Worm (Caenorhabditis elegans) whole organism, L2 larva: ENCODE data around the gene odd-2.

Experiments
- C34F6.9 ChIP-seq: fragments of 150-350 bp; optimal IDR thresholded peaks from 2 replicates; lab custom pipeline; 2014; ENCODE audit warnings: missing biosample characterization, missing genetic modification characterization
- F13H6.1 ChIP-seq: sonication (generic microtip); optimal IDR thresholded peaks from 2 replicates; lab custom pipeline; 2016; ENCODE audit warnings: missing genetic modification characterization, missing compliant biosample characterization
- R02D3.7 ChIP-seq: fragments of 150-350 bp; optimal IDR thresholded peaks from 2 replicates; lab custom pipeline; 2014; ENCODE audit warnings: missing biosample characterization, missing genetic modification characterization
- Y55F3AM.14 ChIP-seq: fragments of 200-800 bp; sonication (Bioruptor generic); optimal IDR thresholded peaks from 2 replicates; lab custom pipeline; 2018; ENCODE audit warnings: mild to moderate bottlenecking, missing genetic modification characterization, missing compliant biosample characterization
- alr-1 ChIP-seq: fragments of 150-350 bp; optimal IDR thresholded peaks from 2 replicates; lab custom pipeline; 2014; ENCODE audit warnings: missing biosample characterization, missing genetic modification characterization
- aly-2 ChIP-seq: fragments of 150-350 bp; optimal IDR thresholded peaks from 2 replicates; lab custom pipeline; 2014; ENCODE audit warnings: missing biosample characterization, missing genetic modification characterization
- ama-1 ChIP-seq: fragments of 150-350 bp; optimal IDR thresholded peaks from 2 replicates; lab custom pipeline; 2018; ENCODE audit warnings: inconsistent platforms
- blmp-1 ChIP-seq: sonication (generic microtip); optimal IDR thresholded peaks from 2 replicates; lab custom pipeline; 2017; ENCODE audit warnings: missing genetic modification characterization, mild to moderate bottlenecking, missing compliant biosample characterization, antibody characterized with exemption, moderate library complexity; ENCODE audit not compliant: insufficient read depth
- ceh-16 ChIP-seq: fragments of 150-350 bp; optimal IDR thresholded peaks from 2 replicates; lab custom pipeline; 2014; ENCODE audit warnings: missing biosample characterization, missing genetic modification characterization
- ceh-82 ChIP-seq: fragments of 150-350 bp; optimal IDR thresholded peaks from 2 replicates; lab custom pipeline; 2014; ENCODE audit warnings: missing biosample characterization, missing genetic modification characterization
- crh-2 ChIP-seq: sonication (generic microtip); optimal IDR thresholded peaks from 2 replicates; lab custom pipeline; 2017; ENCODE audit warnings: missing biosample characterization, missing genetic modification characterization
- dmd-4 ChIP-seq: sonication (generic microtip); optimal IDR thresholded peaks from 2 replicates; lab custom pipeline; 2017; ENCODE audit warnings: missing biosample characterization, missing genetic modification characterization
- egl-27 ChIP-seq: sonication (generic microtip); optimal IDR thresholded peaks from 3 replicates; lab custom pipeline; 2017; ENCODE audit warnings: missing biosample characterization, missing genetic modification reagents, missing genetic modification characterization
- elt-1 ChIP-seq: fragments of 150-350 bp; optimal IDR thresholded peaks from 2 replicates; lab custom pipeline; 2014; ENCODE audit warnings: missing biosample characterization, missing genetic modification characterization
- fos-1 ChIP-seq: fragments of 150-350 bp; optimal IDR thresholded peaks from 2 replicates; lab custom pipeline; 2014; ENCODE audit warnings: missing biosample characterization, missing genetic modification characterization
- gmeb-1 ChIP-seq: fragments of 150-350 bp; optimal IDR thresholded peaks from 2 replicates; lab custom pipeline; 2014; ENCODE audit warnings: missing biosample characterization, missing genetic modification characterization
- lin-11 ChIP-seq: fragments of 150-350 bp; sonication (generic microtip); optimal IDR thresholded peaks from 2 replicates; lab custom pipeline; 2014; ENCODE audit warnings: missing biosample characterization, missing genetic modification characterization, inconsistent platforms, mixed read lengths
- lin-13 ChIP-seq: fragments of 150-350 bp; optimal IDR thresholded peaks from 2 replicates; lab custom pipeline; 2014; ENCODE audit warnings: missing biosample characterization, missing genetic modification reagents, missing genetic modification characterization
- lsy-2 ChIP-seq, 2 experiments: fragments of 150-350 bp in 1 of 2; sonication (generic microtip) in 1 of 2; optimal IDR thresholded peaks; 2 replicates each; lab custom pipeline; 2014 to 2017; ENCODE audit warnings: missing biosample characterization in 2 of 2, missing genetic modification characterization in 2 of 2
- mab-5 ChIP-seq: fragments of 150-350 bp; optimal IDR thresholded peaks from 2 replicates; lab custom pipeline; 2014; ENCODE audit warnings: missing biosample characterization, missing genetic modification characterization
- mbf-1 ChIP-seq: sonication (generic microtip); optimal IDR thresholded peaks from 2 replicates; lab custom pipeline; 2017; ENCODE audit warnings: missing biosample characterization, missing genetic modification characterization
- nhr-10 ChIP-seq: sonication (generic microtip); optimal IDR thresholded peaks from 2 replicates; lab custom pipeline; 2017; ENCODE audit warnings: missing biosample characterization, missing genetic modification characterization
- nhr-11 ChIP-seq: fragments of 150-350 bp; optimal IDR thresholded peaks from 2 replicates; lab custom pipeline; 2014; ENCODE audit warnings: missing biosample characterization, missing genetic modification characterization
- nhr-129 ChIP-seq: fragments of 150-350 bp; optimal IDR thresholded peaks from 2 replicates; lab custom pipeline; 2014; ENCODE audit warnings: missing biosample characterization, missing genetic modification characterization
- nhr-23 ChIP-seq: fragments of 150-350 bp; optimal IDR thresholded peaks from 2 replicates; lab custom pipeline; 2014; ENCODE audit warnings: missing biosample characterization, missing genetic modification reagents, missing genetic modification characterization
- nhr-237 ChIP-seq: fragments of 150-350 bp; optimal IDR thresholded peaks from 2 replicates; lab custom pipeline; 2014; ENCODE audit warnings: missing biosample characterization, missing genetic modification characterization
- nhr-77 ChIP-seq: fragments of 150-350 bp; optimal IDR thresholded peaks from 2 replicates; lab custom pipeline; 2014; ENCODE audit warnings: missing biosample characterization, missing genetic modification characterization
- peb-1 ChIP-seq: fragments of 150-350 bp; optimal IDR thresholded peaks from 2 replicates; lab custom pipeline; 2014; ENCODE audit warnings: missing biosample characterization, missing genetic modification characterization
- sem-4 ChIP-seq: fragments of 150-350 bp; optimal IDR thresholded peaks from 2 replicates; lab custom pipeline; 2014; ENCODE audit warnings: missing biosample characterization, missing genetic modification reagents, missing genetic modification characterization
- sma-3 ChIP-seq: sonication (generic microtip); optimal IDR thresholded peaks from 2 replicates; lab custom pipeline; 2016; ENCODE audit warnings: missing genetic modification reagents, missing genetic modification characterization, missing compliant biosample characterization
- sma-9 ChIP-seq, 2 experiments: fragments of 150-350 bp in 1 of 2; sonication (generic microtip) in 1 of 2; optimal IDR thresholded peaks; 2 replicates each; lab custom pipeline; 2014 to 2016; ENCODE audit warnings: missing genetic modification characterization in 2 of 2, mild to moderate bottlenecking in 1 of 2, missing biosample characterization in 1 of 2, missing compliant biosample characterization in 1 of 2, missing genetic modification reagents in 1 of 2, moderate library complexity in 1 of 2
- unc-39 ChIP-seq: fragments of 150-350 bp; optimal IDR thresholded peaks from 2 replicates; lab custom pipeline; 2014; ENCODE audit warnings: missing biosample characterization, missing genetic modification characterization
- unc-55 ChIP-seq: fragments of 150-350 bp; sonication (generic microtip); optimal IDR thresholded peaks from 3 replicates; lab custom pipeline; 2014; ENCODE audit warnings: missing biosample characterization, missing genetic modification reagents, missing genetic modification characterization
- unc-62 ChIP-seq: fragments of 150-350 bp; optimal IDR thresholded peaks from 2 replicates; lab custom pipeline; 2014; ENCODE audit warnings: missing biosample characterization, missing genetic modification reagents, missing genetic modification characterization
- zag-1 ChIP-seq: fragments of 150-350 bp; optimal IDR thresholded peaks from 2 replicates; lab custom pipeline; 2014; ENCODE audit warnings: missing biosample characterization, missing genetic modification characterization
- ztf-11 ChIP-seq: sonication (generic microtip); optimal IDR thresholded peaks from 2 replicates; lab custom pipeline; 2017; ENCODE audit warnings: missing biosample characterization, missing genetic modification characterization
- ztf-4 ChIP-seq: fragments of 150-350 bp; optimal IDR thresholded peaks from 2 replicates; lab custom pipeline; 2014; ENCODE audit warnings: missing biosample characterization, missing genetic modification characterization

Gene odd-2

DNA sequence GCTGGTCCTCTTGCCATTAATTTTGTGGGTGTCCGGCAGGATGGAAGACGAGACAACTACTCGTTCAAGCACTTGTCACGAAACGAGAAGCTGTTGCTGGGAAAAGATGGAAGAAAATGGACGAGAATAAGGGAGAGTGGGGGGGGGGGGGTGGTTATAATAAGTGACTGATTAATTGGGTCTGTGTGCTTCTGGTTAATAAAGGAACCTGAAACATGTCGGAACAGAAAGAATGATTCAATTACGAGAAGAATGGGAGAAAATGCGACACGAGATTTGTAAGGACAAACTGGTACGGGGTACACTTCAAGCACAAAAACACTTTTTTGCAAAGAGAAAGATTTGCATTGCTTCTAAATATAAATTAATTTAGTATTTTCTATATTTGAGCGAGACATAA lies 4.9 kb downstream of the odd-2 start:
- TF ChIP-seq ztf-11 (tag; lab: Kevin White, UChicago), result no peak
- TF ChIP-seq mab-5, result no peak
- TF ChIP-seq gmeb-1 (tag; lab: Kevin White, UChicago), result no peak
- no peak for TF ChIP-seq sma-3
- no peak for TF ChIP-seq egl-27 (tag; lab: Kevin White, UChicago)
- TF ChIP-seq R02D3.7 (tag; lab: Kevin White, UChicago), result no peak
- TF ChIP-seq mbf-1 (tag; lab: Kevin White, UChicago), result no peak
- no peak for TF ChIP-seq sma-9 (GFP tag; optimal IDR thresholded peaks at IDR 0.05; lab: Kevin White, UChicago)
- TF ChIP-seq sma-9 (tag; optimal IDR thresholded peaks at IDR 0.05; lab: Kevin White, UChicago), result no peak
- no peak for TF ChIP-seq nhr-77
- no peak for TF ChIP-seq aly-2 (tag; lab: Kevin White, UChicago)
- TF ChIP-seq nhr-237, result no peak
- no peak for TF ChIP-seq nhr-23 (tag; lab: Kevin White, UChicago)
- TF ChIP-seq F13H6.1 (tag; lab: Kevin White, UChicago), result no peak
- no peak for TF ChIP-seq peb-1
- no peak for TF ChIP-seq alr-1 (tag; lab: Kevin White, UChicago)
- TF ChIP-seq dmd-4 (tag; lab: Kevin White, UChicago), result no peak
- TF ChIP-seq Y55F3AM.14 (GFP tag; lab: Kevin White, UChicago), result no peak
- no peak for TF ChIP-seq crh-2
- TF ChIP-seq ama-1, result no peak
- TF ChIP-seq, all 48 proteins: peak for 0

DNA sequence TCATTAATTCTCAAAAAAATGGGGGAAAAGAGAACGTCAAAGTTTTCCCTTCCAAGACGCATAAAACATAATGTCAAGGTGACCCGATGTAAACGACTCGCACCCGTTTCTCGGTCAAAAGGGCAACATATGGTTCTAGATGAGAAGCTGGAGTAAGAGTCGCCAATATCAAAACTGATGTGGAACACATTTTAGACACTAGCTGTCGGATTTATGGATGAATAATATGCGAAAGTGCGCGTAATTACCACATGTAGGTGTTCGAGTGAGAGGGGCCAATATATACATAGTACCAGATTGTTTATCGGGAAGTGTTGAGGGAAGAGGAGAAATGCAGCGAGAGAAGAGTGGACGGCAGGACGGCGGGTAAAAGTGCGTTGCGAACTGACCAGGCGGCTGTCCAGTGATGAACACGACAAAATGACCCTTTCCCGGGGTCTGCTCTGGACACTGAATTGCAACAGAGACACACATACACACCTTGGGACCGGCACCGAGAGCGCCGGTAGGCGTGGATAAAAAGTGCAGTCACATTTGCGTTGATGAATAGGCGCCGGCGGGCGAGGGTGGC lies 9.3 kb downstream of the odd-2 start:
- TF ChIP-seq ceh-82 (tag; lab: Kevin White, UChicago) (no peak), fos-1 (tag; lab: Kevin White, UChicago) (no peak), blmp-1 (no peak), nhr-129 (tag; lab: Kevin White, UChicago) (no peak), elt-1 (tag; lab: Kevin White, UChicago) (no peak), unc-39 (tag; lab: Kevin White, UChicago) (no peak), zag-1 (tag; lab: Kevin White, UChicago) (no peak), alr-1 (tag; lab: Kevin White, UChicago) (no peak), nhr-237 (no peak), F13H6.1 (tag; lab: Kevin White, UChicago) (no peak), dmd-4 (tag; lab: Kevin White, UChicago) (no peak), C34F6.9 (tag; lab: Kevin White, UChicago) (no peak), ceh-16 (tag; lab: Kevin White, UChicago) (no peak), nhr-23 (tag; lab: Kevin White, UChicago) (no peak), unc-55 (GFP tag; lab: Kevin White, UChicago) (no peak), lsy-2 (tag; optimal IDR thresholded peaks at IDR 0.05; lab: Kevin White, UChicago) (no peak), ztf-4 (no peak)

DNA sequence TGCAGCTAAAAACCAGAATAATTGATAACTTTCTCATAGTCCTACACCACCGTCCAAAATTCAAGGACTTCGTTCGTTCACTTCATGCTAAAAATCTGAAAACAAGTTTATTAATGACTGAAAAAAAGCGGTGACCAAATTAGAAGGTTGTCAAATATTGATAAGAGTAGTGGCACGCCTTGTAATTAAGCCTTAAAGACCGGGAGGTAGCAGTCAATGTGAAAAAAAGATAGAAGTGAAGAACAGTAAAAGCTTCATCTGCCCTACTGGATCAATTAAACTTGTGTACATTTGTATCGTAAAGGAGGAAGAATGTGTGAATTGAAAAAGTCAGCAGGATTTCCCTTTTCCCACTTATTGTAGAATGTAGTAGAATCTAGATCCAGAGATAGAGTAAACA lies 9.9 kb downstream of the odd-2 start, which contains the start of gene tag-275:
Gene tag-275, minus strand, starts transcription at position 101 of the 400 bp plus-strand sequence.
- TF ChIP-seq nhr-23 (tag; lab: Kevin White, UChicago), result no peak
- TF ChIP-seq unc-55 (GFP tag; lab: Kevin White, UChicago), result no peak
- no peak for TF ChIP-seq sem-4
- TF ChIP-seq mbf-1 (tag; lab: Kevin White, UChicago), result no peak
- TF ChIP-seq mab-5, result no peak
- TF ChIP-seq lin-11 (tag; lab: Kevin White, UChicago), result no peak
- TF ChIP-seq nhr-10, result no peak
- TF ChIP-seq R02D3.7 (tag; lab: Kevin White, UChicago), result no peak
- no peak for TF ChIP-seq ceh-82 (tag; lab: Kevin White, UChicago)
- no peak for TF ChIP-seq dmd-4 (tag; lab: Kevin White, UChicago)
- no peak for TF ChIP-seq peb-1
- TF ChIP-seq gmeb-1 (tag; lab: Kevin White, UChicago), result no peak
- TF ChIP-seq egl-27 (tag; lab: Kevin White, UChicago), result no peak

DNA sequence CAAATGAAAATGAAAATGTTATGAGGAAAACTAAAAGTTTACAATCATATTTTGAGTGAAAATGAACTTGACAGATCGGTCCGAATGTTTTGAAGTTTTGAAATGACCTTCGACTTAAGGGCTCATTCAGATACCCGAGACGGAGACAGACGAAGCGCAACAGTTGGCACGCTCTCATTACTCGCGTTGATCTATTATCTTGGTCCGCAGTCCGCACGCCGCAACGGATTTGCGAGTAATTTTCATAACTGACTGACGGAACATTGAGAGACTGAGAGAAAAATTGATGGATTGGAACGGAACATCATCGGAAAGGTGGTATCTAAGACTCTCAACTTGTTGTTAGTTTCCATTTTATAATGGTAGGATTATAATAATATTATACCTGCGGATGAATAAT lies 14.4 kb downstream of the odd-2 start:
- peak; percentile 18 for TF ChIP-seq sem-4
- TF ChIP-seq zag-1 (tag; lab: Kevin White, UChicago), result no peak

DNA sequence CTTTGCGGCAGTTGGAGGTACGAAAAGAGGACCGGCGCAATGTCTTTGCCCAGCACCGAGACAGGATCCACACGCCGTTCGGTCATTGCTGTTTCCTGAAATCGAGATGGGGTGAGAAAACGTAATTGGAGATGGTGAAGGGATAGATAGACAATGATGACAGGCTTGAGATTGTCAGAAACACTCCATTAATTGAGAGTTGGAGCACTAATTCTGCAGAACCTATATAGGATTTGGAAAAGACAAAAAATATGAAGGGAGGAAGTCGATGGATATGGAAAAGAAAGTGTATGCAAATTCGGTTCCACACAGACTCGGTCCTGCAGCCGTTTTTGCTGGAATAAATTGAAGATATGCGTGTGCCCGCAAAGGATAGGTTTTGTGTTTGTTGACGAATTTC lies 22.1 kb downstream of the odd-2 start, which contains the start of gene Y72A10A.1:
Gene Y72A10A.1, minus strand, starts transcription at position 101 of the 400 bp plus-strand sequence.
- TF ChIP-seq aly-2 (tag; lab: Kevin White, UChicago), result no peak
- no peak for TF ChIP-seq unc-62 (GFP tag; lab: Kevin White, UChicago)
- TF ChIP-seq R02D3.7 (tag; lab: Kevin White, UChicago), result no peak
- TF ChIP-seq sem-4, result no peak
- no peak for TF ChIP-seq lin-13 (GFP tag; lab: Kevin White, UChicago)
- no peak for TF ChIP-seq elt-1 (tag; lab: Kevin White, UChicago)
- no peak for TF ChIP-seq dmd-4 (tag; lab: Kevin White, UChicago)
- TF ChIP-seq ceh-16 (tag; lab: Kevin White, UChicago), result no peak
- TF ChIP-seq ama-1, result no peak
- no peak for TF ChIP-seq nhr-11 (tag; lab: Kevin White, UChicago)
- TF ChIP-seq peb-1, result no peak
- TF ChIP-seq mbf-1 (tag; lab: Kevin White, UChicago), result no peak
- TF ChIP-seq sma-3, result no peak
- no peak for TF ChIP-seq blmp-1
